Fruit fly (Drosophila melanogaster) whole organism, embryonic: ENCODE results near the gene Lmpt.
A peak's percentile ranks its signal among the peaks of the same experiment; 100 is the strongest.

Experiments used
- Abd-B ChIP-seq: fragments of 200-800 bp; sonication (Bioruptor generic); optimal IDR thresholded peaks from 2 replicates; lab custom pipeline; 2018; ENCODE audit warnings: missing biosample characterization, mild to moderate bottlenecking, missing genetic modification characterization, moderate library complexity
- Ada2b ChIP-seq: fragments of 200-800 bp; sonication (Bioruptor generic); IDR thresholded peaks from 2 replicates; pipeline ENCODE4 v1.3.6; 2022; ENCODE audit warnings: missing biosample characterization, missing genetic modification characterization
- Antp ChIP-seq: fragments of 200-800 bp; sonication (Bioruptor generic); optimal IDR thresholded peaks from 3 replicates; lab custom pipeline; 2016; ENCODE audit warnings: missing biosample characterization, missing genetic modification characterization
- CG10209 ChIP-seq: fragments of 200-800 bp; sonication (Bioruptor generic); optimal IDR thresholded peaks from 3 replicates; lab custom pipeline; 2017; ENCODE audit warnings: missing biosample characterization, mild to moderate bottlenecking, missing genetic modification characterization, missing genetic modification reagents
- CG10462 ChIP-seq: fragments of 200-800 bp; sonication (Bioruptor generic); optimal IDR thresholded peaks from 2 replicates; lab custom pipeline; 2016; ENCODE audit warnings: missing biosample characterization, missing genetic modification characterization
- CG10543 ChIP-seq: fragments of 200-800 bp; sonication (Bioruptor generic); optimal IDR thresholded peaks from 3 replicates; lab custom pipeline; 2017; ENCODE audit warnings: missing biosample characterization, mild to moderate bottlenecking, missing genetic modification characterization, moderate library complexity
- CG11723 ChIP-seq: fragments of 200-800 bp; sonication (Bioruptor generic); optimal IDR thresholded peaks from 2 replicates; lab custom pipeline; 2017; ENCODE audit warnings: missing biosample characterization, mild to moderate bottlenecking, missing genetic modification characterization
- CG12769 ChIP-seq: fragments of 200-800 bp; sonication (Bioruptor generic); optimal IDR thresholded peaks from 2 replicates; lab custom pipeline; 2019; ENCODE audit warnings: missing biosample characterization, mild to moderate bottlenecking, missing genetic modification characterization, moderate library complexity
- CG15479 ChIP-seq: fragments of 200-800 bp; sonication (Bioruptor generic); optimal IDR thresholded peaks from 3 replicates; lab custom pipeline; 2019; ENCODE audit warnings: missing biosample characterization, mild to moderate bottlenecking, missing genetic modification characterization, moderate library complexity
- CG1832 ChIP-seq: fragments of 200-800 bp; sonication (Bioruptor generic); optimal IDR thresholded peaks from 2 replicates; lab custom pipeline; 2017; ENCODE audit warnings: missing biosample characterization, mild to moderate bottlenecking, missing genetic modification characterization, inconsistent platforms
- CG2116 ChIP-seq: fragments of 200-800 bp; sonication (Bioruptor generic); optimal IDR thresholded peaks from 3 replicates; lab custom pipeline; 2018; ENCODE audit warnings: missing biosample characterization, mild to moderate bottlenecking, missing genetic modification characterization
- CG2199 ChIP-seq: fragments of 200-800 bp; sonication (Bioruptor generic); IDR thresholded peaks from 3 replicates; pipeline ENCODE4 v1.3.6; 2022; ENCODE audit warnings: missing biosample characterization, missing genetic modification characterization
- CG31441 ChIP-seq: fragments of 200-800 bp; sonication (Bioruptor generic); IDR thresholded peaks from 2 replicates; pipeline ENCODE4 v1.3.6; 2022; ENCODE audit warnings: missing biosample characterization, missing genetic modification characterization
- CG34224 ChIP-seq: fragments of 200-800 bp; sonication (Bioruptor generic); IDR thresholded peaks from 3 replicates; pipeline ENCODE4 v1.3.6; 2022; ENCODE audit warnings: missing biosample characterization, missing genetic modification characterization; ENCODE audit not compliant: partially characterized antibody
- CG3847 ChIP-seq: fragments of 200-800 bp; sonication (Bioruptor generic); IDR thresholded peaks from 2 replicates; pipeline ENCODE4 v1.3.6; 2022; ENCODE audit warnings: missing biosample characterization, missing genetic modification characterization
- CG6854 ChIP-seq: fragments of 200-800 bp; sonication (Bioruptor generic); optimal IDR thresholded peaks from 3 replicates; lab custom pipeline; 2017; ENCODE audit warnings: missing biosample characterization, mild to moderate bottlenecking, missing genetic modification characterization
- CG7357 ChIP-seq: fragments of 200-800 bp; sonication (Bioruptor generic); IDR thresholded peaks from 3 replicates; pipeline ENCODE4 v1.3.6; 2022; ENCODE audit warnings: missing biosample characterization, missing genetic modification characterization
- CG7556 ChIP-seq: fragments of 200-800 bp; sonication (Bioruptor generic); optimal IDR thresholded peaks from 2 replicates; lab custom pipeline; 2017; ENCODE audit warnings: missing biosample characterization, mild to moderate bottlenecking, missing genetic modification characterization
- CG7928 ChIP-seq: fragments of 200-800 bp; sonication (Bioruptor generic); optimal IDR thresholded peaks from 2 replicates; lab custom pipeline; 2017; ENCODE audit warnings: missing biosample characterization, mild to moderate bottlenecking, missing genetic modification characterization
- CG8478 ChIP-seq: fragments of >200 bp; optimal IDR thresholded peaks from 2 replicates; lab custom pipeline; 2018
- CG9817 ChIP-seq: fragments of 200-800 bp; sonication (Bioruptor generic); optimal IDR thresholded peaks from 2 replicates; lab custom pipeline; 2018; ENCODE audit warnings: missing biosample characterization, mild to moderate bottlenecking, missing genetic modification characterization, moderate library complexity
- Camta ChIP-seq: fragments of 200-800 bp; sonication (Bioruptor generic); optimal IDR thresholded peaks from 2 replicates; lab custom pipeline; 2016; ENCODE audit warnings: missing biosample characterization, missing genetic modification characterization
- Dref ChIP-seq: fragments of 200-800 bp; sonication (Bioruptor generic); IDR thresholded peaks from 2 replicates; pipeline ENCODE4 v1.3.6; 2022; ENCODE audit warnings: missing biosample characterization, missing genetic modification characterization
- Lpt ChIP-seq: fragments of >200 bp; optimal IDR thresholded peaks from 2 replicates; lab custom pipeline; 2018; ENCODE audit warnings: missing biosample characterization, missing genetic modification characterization
- NFAT ChIP-seq: fragments of 200-800 bp; sonication (Bioruptor generic); IDR thresholded peaks from 2 replicates; pipeline ENCODE4 v1.3.6; 2022; ENCODE audit warnings: missing biosample characterization, missing genetic modification characterization
- Tbp ChIP-seq: fragments of >200 bp; optimal IDR thresholded peaks from 2 replicates; lab custom pipeline; 2018; ENCODE audit warnings: missing biosample characterization, missing genetic modification characterization
- Vsx1 ChIP-seq: fragments of 200-800 bp; sonication (Bioruptor generic); optimal IDR thresholded peaks from 2 replicates; lab custom pipeline; 2017; ENCODE audit warnings: missing biosample characterization, mild to moderate bottlenecking, missing genetic modification characterization, missing genetic modification reagents
- amos ChIP-seq: fragments of 200-800 bp; sonication (Bioruptor generic); IDR thresholded peaks from 2 replicates; pipeline ENCODE4 v1.3.6; 2022; ENCODE audit warnings: missing biosample characterization, missing genetic modification characterization; ENCODE audit not compliant: partially characterized antibody
- ash1 ChIP-seq: fragments of 200-800 bp; sonication (Bioruptor generic); optimal IDR thresholded peaks from 2 replicates; lab custom pipeline; 2018; ENCODE audit warnings: missing biosample characterization, mild to moderate bottlenecking, missing genetic modification characterization
- az2 ChIP-seq: fragments of 200-800 bp; sonication (Bioruptor generic); optimal IDR thresholded peaks from 3 replicates; lab custom pipeline; 2016; ENCODE audit warnings: missing biosample characterization, missing genetic modification characterization
- bigmax ChIP-seq: fragments of 200-800 bp; sonication (Bioruptor generic); optimal IDR thresholded peaks from 2 replicates; lab custom pipeline; 2018; ENCODE audit warnings: missing biosample characterization, mild to moderate bottlenecking, missing genetic modification characterization
- dan ChIP-seq: fragments of 200-800 bp; sonication (Bioruptor generic); IDR thresholded peaks from 2 replicates; pipeline ENCODE4 v1.3.6; 2022; ENCODE audit warnings: missing biosample characterization, missing genetic modification characterization
- ems ChIP-seq: fragments of 200-800 bp; sonication (Bioruptor generic); optimal IDR thresholded peaks from 3 replicates; lab custom pipeline; 2016; ENCODE audit warnings: missing biosample characterization, missing genetic modification characterization
- fd64A ChIP-seq: fragments of 200-800 bp; sonication (Bioruptor generic); optimal IDR thresholded peaks from 3 replicates; lab custom pipeline; 2018; ENCODE audit warnings: missing biosample characterization, mild to moderate bottlenecking, missing genetic modification characterization
- gce ChIP-seq: fragments of 200-800 bp; sonication (Bioruptor generic); IDR thresholded peaks from 3 replicates; pipeline ENCODE4 v1.3.6; 2022; ENCODE audit warnings: missing biosample characterization, missing genetic modification characterization
- gsb-n ChIP-seq: fragments of 200-800 bp; sonication (Bioruptor generic); optimal IDR thresholded peaks from 3 replicates; lab custom pipeline; 2018; ENCODE audit warnings: missing biosample characterization, mild to moderate bottlenecking, missing genetic modification characterization
- pan ChIP-seq, 4 experiments: fragments of >200 bp in 3 of 4; fragments of 200-800 bp in 1 of 4; sonication (Bioruptor generic) in 1 of 4; optimal IDR thresholded peaks in 3 of 4; IDR thresholded peaks in 1 of 4; 2 replicates each; pipeline versions ENCODE4 v1.3.6 to Lab custom; 2017 to 2022; ENCODE audit warnings: missing biosample characterization in 2 of 4, missing genetic modification characterization in 2 of 4, mixed read lengths in 1 of 4
- peb ChIP-seq: fragments of 200-800 bp; sonication (Bioruptor generic); IDR thresholded peaks from 2 replicates; pipeline ENCODE4 v1.3.6; 2022; ENCODE audit warnings: missing biosample characterization, missing genetic modification characterization
- psq ChIP-seq: fragments of 200-800 bp; sonication (Bioruptor generic); optimal IDR thresholded peaks from 2 replicates; lab custom pipeline; 2017; ENCODE audit warnings: missing biosample characterization, missing genetic modification characterization
- run ChIP-seq: fragments of 200-800 bp; sonication (Bioruptor generic); optimal IDR thresholded peaks from 3 replicates; lab custom pipeline; 2018; ENCODE audit warnings: missing biosample characterization, mild to moderate bottlenecking, missing genetic modification characterization
- sc ChIP-seq, 3 experiments: fragments of >200 bp in 2 of 3; fragments of 200-800 bp in 1 of 3; sonication (Bioruptor generic) in 1 of 3; optimal IDR thresholded peaks; 2 replicates in 2 of 3; 3 replicates in 1 of 3; lab custom pipeline; 2017; ENCODE audit warnings: mild to moderate bottlenecking in 1 of 3, missing biosample characterization in 1 of 3, missing genetic modification characterization in 1 of 3, missing genetic modification reagents in 1 of 3
- sens ChIP-seq: fragments of 200-800 bp; sonication (Bioruptor generic); peaks from one replicate; lab custom pipeline; 2016; ENCODE audit warnings: missing biosample characterization, missing genetic modification characterization
- sima ChIP-seq: fragments of 200-800 bp; sonication (Bioruptor generic); optimal IDR thresholded peaks from 2 replicates; lab custom pipeline; 2016; ENCODE audit warnings: missing biosample characterization, missing genetic modification characterization
- slbo ChIP-seq: fragments of 200-800 bp; sonication (Bioruptor generic); IDR thresholded peaks from 2 replicates; pipeline ENCODE4 v1.3.6; 2022; ENCODE audit warnings: missing biosample characterization, missing genetic modification characterization
- sr ChIP-seq: fragments of 200-800 bp; sonication (Bioruptor generic); IDR thresholded peaks from 3 replicates; pipeline ENCODE4 v1.3.6; 2022; ENCODE audit warnings: missing biosample characterization, missing genetic modification characterization
- tio ChIP-seq: fragments of 200-800 bp; sonication (Bioruptor generic); optimal IDR thresholded peaks from 2 replicates; lab custom pipeline; 2017; ENCODE audit warnings: missing biosample characterization, missing genetic modification characterization, inconsistent platforms
- unc-4 ChIP-seq: fragments of 200-800 bp; sonication (Bioruptor generic); IDR thresholded peaks from 2 replicates; pipeline ENCODE4 v1.3.6; 2022; ENCODE audit warnings: missing biosample characterization, missing genetic modification characterization; ENCODE audit not compliant: partially characterized antibody
- vnd ChIP-seq: fragments of 200-800 bp; sonication (Bioruptor generic); IDR thresholded peaks from 3 replicates; pipeline ENCODE4 v1.3.6; 2022; ENCODE audit warnings: missing biosample characterization, missing genetic modification characterization; ENCODE audit not compliant: partially characterized antibody
- yki ChIP-seq: fragments of >200 bp; optimal IDR thresholded peaks from 3 replicates; lab custom pipeline; 2018

Lmpt gene

DNA sequence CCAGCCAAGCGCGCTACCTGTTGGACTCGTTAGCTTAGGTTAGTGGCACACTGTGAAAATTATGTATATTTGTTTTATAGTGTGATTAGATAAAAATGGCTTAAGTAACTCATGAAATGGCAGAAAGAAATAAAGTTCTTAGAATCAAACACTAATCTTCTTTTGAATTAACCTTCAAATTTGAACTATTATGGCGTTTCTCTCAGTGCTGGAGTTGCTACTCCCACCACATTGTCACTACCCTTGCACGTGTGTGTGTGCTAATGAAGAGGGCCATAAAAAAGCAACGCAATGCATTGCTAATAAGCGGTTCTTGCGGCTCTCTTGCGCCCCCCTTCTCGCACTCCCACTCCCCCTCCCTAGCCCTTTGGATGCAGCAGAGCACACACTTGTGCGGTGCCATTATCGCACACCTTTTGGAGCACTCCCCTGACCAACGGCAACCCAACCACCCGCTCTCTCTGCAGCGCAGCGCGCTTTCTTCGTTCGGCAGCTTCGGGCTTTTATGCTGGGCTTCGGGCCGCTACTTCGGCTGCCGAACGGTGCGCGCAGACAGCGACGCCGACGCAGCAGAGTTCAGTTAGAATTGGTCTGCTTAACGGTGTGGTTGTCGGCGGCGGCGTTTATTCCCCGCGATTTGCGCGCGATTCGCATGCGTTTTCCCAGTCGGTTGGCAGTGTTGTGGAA is 25.7 kb downstream of the Lmpt start (continued):
- peak; percentile 87; the same call in 2 of the 3 replicates for TF ChIP-seq CG2199 (GFP tag; lab: Robert Waterston, UW)
- peak; percentile 88 for TF ChIP-seq fd64A (GFP tag; lab: Kevin White, UChicago)
- TF ChIP-seq CG10209 (GFP tag; lab: Kevin White, UChicago) = peak; percentile 86
- no peak for TF ChIP-seq Lpt (GFP tag; lab: Kevin White, UChicago)
- TF ChIP-seq CG3847 (GFP tag; lab: Robert Waterston, UW) = peak; percentile 83
- TF ChIP-seq Ada2b = peak; percentile 88
- peak; percentile 50 for TF ChIP-seq CG15479 (GFP tag; lab: Kevin White, UChicago)
- peak; percentile 92 for TF ChIP-seq CG10462 (GFP tag; lab: Kevin White, UChicago)
- peak; percentile 90 for TF ChIP-seq peb (GFP tag; lab: Robert Waterston, UW)
- peak; percentile 52; the same call in 1 of the 2 replicates for TF ChIP-seq dan (GFP tag; lab: Robert Waterston, UW)
- peak; percentile 54 for TF ChIP-seq CG2116 (GFP tag; lab: Kevin White, UChicago)
- TF ChIP-seq sr = peak; percentile 81; the same call in 2 of the 3 replicates
- TF ChIP-seq CG34224 (GFP tag; lab: Robert Waterston, UW) = peak; percentile 18; the same call in 1 of the 3 replicates
- peak; percentile 84 for TF ChIP-seq Abd-B (GFP tag; lab: Kevin White, UChicago)
- peak; percentile 92 for TF ChIP-seq gsb-n (tag; lab: Kevin White, UChicago)
- TF ChIP-seq tio (GFP tag; lab: Kevin White, UChicago) = peak; percentile 87
- peak; percentile 92 for TF ChIP-seq Camta (GFP tag; lab: Kevin White, UChicago)
- peak; percentile 95 for TF ChIP-seq CG31441
- TF ChIP-seq az2 (GFP tag; lab: Kevin White, UChicago) = peak; percentile 93
- TF ChIP-seq CG9817 (tag; lab: Kevin White, UChicago) = peak; percentile 78
- no peak for TF ChIP-seq CG1832 (GFP tag; lab: Kevin White, UChicago)
- TF ChIP-seq Vsx1 = peak; percentile 99
- TF ChIP-seq sc (optimal IDR thresholded peaks at IDR 0.05; lab: Kevin White, UChicago) = no peak
- peak; percentile 89 for TF ChIP-seq sc (GFP tag; optimal IDR thresholded peaks at IDR 0.05; lab: Kevin White, UChicago)
- TF ChIP-seq run (tag; lab: Kevin White, UChicago) = peak; percentile 82
- TF ChIP-seq sima (GFP tag; lab: Kevin White, UChicago) = peak; percentile 64
- TF ChIP-seq CG6854 (GFP tag; lab: Kevin White, UChicago) = peak; percentile 53
- no peak for TF ChIP-seq CG8478 (lab: Kevin White, UChicago)
- TF ChIP-seq CG7556 (GFP tag; lab: Kevin White, UChicago) = peak; percentile 92
- no peak for TF ChIP-seq pan (optimal IDR thresholded peaks at IDR 0.05; lab: Kevin White, UChicago)
- TF ChIP-seq pan (GFP tag; optimal IDR thresholded peaks at IDR 0.05 in 1 of 2, IDR thresholded peaks at IDR 0.05 in 1 of 2) = peak in 1 of 2 experiments; percentile 93
- peak; percentile 85 for TF ChIP-seq ems
- TF ChIP-seq psq (GFP tag; lab: Kevin White, UChicago) = peak; percentile 58
- TF ChIP-seq unc-4 = no peak
- 0 out of 2 replicates have a peak, but pooled peaks have one; percentile 42 for TF ChIP-seq NFAT
- TF ChIP-seq gce (GFP tag; lab: Robert Waterston, UW) = peak; percentile 87
- no peak for TF ChIP-seq ash1 (GFP tag; lab: Kevin White, UChicago)
- TF ChIP-seq CG7357 (GFP tag; lab: Robert Waterston, UW) = peak; percentile 86
- no peak for TF ChIP-seq Tbp
- peak; percentile 88 for TF ChIP-seq slbo (GFP tag; lab: Robert Waterston, UW)
- 0 out of 3 replicates have a peak, but pooled peaks have one; percentile 25 for TF ChIP-seq vnd (GFP tag; lab: Robert Waterston, UW)
- TF ChIP-seq CG10543 (GFP tag; lab: Kevin White, UChicago) = peak; percentile 64
- TF ChIP-seq yki (lab: Kevin White, UChicago) = no peak
- peak; percentile 51 for TF ChIP-seq CG7928
- TF ChIP-seq CG11723 (GFP tag; lab: Kevin White, UChicago) = peak; percentile 85
- no peak for TF ChIP-seq bigmax (GFP tag; lab: Kevin White, UChicago)
- peak; percentile 88 for TF ChIP-seq Antp (GFP tag; lab: Kevin White, UChicago)
- TF ChIP-seq sens (GFP tag; lab: Kevin White, UChicago) = peak; percentile 99
- no peak for TF ChIP-seq Dref
- peak; percentile 66 for TF ChIP-seq CG12769 (tag; lab: Kevin White, UChicago)
- TF ChIP-seq amos = peak; percentile 34; the same call in 1 of the 2 replicates
